Worm (Caenorhabditis elegans): ENCODE data around the gene ssp-35.

DNA sequence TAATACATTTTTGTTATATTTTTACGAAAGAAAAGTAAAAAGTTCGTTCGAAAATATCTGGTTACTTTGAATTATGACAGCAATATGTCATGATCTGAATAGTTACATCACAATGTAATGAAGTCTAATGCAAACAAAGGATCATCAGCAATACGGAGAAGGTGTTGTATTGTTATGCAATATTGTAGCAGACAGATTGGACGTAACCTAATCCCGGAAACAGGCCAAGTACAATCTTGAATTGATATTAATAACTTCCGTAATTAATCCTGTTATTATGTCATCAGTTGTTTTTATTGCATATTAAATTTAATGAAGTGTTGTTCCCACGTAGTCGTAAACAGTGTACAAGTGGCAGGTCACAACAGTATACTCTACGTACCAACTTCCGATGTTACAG is 17.9 kb upstream of the ssp-35 start:
- no peak for TF ChIP-seq hmg-1.1 (GFP tag; IDR thresholded peaks at IDR 0.05)
- no peak for TF ChIP-seq F37D6.2 (tag; optimal IDR thresholded peaks at IDR 0.05)
- no peak for TF ChIP-seq snpc-4 (tag; optimal IDR thresholded peaks at IDR 0.05)
